Worm (Caenorhabditis elegans): Measurements from ENCODE around the gene mtm-3.

mtm-3 gene

DNA sequence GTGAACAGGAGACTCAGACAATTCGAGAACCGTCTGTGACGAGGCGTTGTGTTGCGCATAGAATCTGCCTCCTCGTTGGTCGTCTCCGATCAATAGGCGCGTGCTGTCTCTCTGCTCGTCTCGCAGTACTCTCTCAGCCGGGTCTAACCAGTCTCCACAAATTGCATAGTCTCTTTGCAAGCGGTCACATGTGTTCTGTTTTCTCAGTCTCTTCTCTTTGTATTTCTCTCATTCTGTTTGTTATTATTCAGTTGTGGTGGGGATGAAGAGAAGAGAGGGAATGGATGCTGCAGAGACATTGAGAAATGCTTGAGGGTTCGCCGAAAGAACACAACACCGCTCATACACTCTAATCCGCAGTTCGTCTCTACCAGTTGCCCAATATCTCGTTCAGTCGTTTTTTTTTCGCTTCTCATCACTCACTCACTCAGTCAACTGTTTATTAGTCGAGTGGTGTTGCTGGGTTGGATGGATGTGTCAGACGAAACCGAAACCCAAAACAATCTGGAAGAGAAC, 1.2 kb upstream of the mtm-3 start (continued):
- no peak for TF ChIP-seq ceh-62 (tag; optimal IDR thresholded peaks at IDR 0.05)
- TF ChIP-seq fos-1 (tag; optimal IDR thresholded peaks at IDR 0.05), result peak; percentile 32
- peak; percentile 65 for TF ChIP-seq vab-7 (GFP tag; IDR thresholded peaks at IDR 0.05)
- peak; percentile 91 for TF ChIP-seq egl-43 (GFP tag; IDR thresholded peaks at IDR 0.05)
- no peak for TF ChIP-seq ztf-11 (tag; optimal IDR thresholded peaks at IDR 0.05)
- TF ChIP-seq F37D6.2 (tag; optimal IDR thresholded peaks at IDR 0.05), result peak; percentile 89
- TF ChIP-seq nhr-42 (GFP tag; IDR thresholded peaks at IDR 0.05), result peak; percentile 90
- no peak for TF ChIP-seq mxl-2 (GFP tag; conservative IDR thresholded peaks at IDR 0.05)
- TF ChIP-seq madf-9 (GFP tag; conservative IDR thresholded peaks at IDR 0.05), result peak; percentile 53; the same call in 1 of the 2 replicates
- TF ChIP-seq tra-1 (GFP tag; IDR thresholded peaks at IDR 0.05), result peak; percentile 91
- peak; percentile 95 for TF ChIP-seq nhr-28 (tag; optimal IDR thresholded peaks at IDR 0.05)
- TF ChIP-seq ceh-28 (tag; optimal IDR thresholded peaks at IDR 0.05), result peak; percentile 90
- 0 out of 2 replicates have a peak, but pooled peaks have one; percentile 12 for TF ChIP-seq lim-7 (GFP tag; IDR thresholded peaks at IDR 0.05)
- peak; percentile 61 for TF ChIP-seq sdz-12 (GFP tag; optimal IDR thresholded peaks at IDR 0.05)
- no peak for TF ChIP-seq ZK546.5 (tag; optimal IDR thresholded peaks at IDR 0.05)
- peak; percentile 81 for TF ChIP-seq lin-13 (GFP tag; optimal IDR thresholded peaks at IDR 0.05)
- TF ChIP-seq pha-4 (GFP tag; IDR thresholded peaks at IDR 0.05), result peak; percentile 88
- TF ChIP-seq pha-4 (tag; optimal IDR thresholded peaks at IDR 0.05), result peak; percentile 14
- TF ChIP-seq ceh-44 (GFP tag; IDR thresholded peaks at IDR 0.05), result no peak
- peak; percentile 71 for TF ChIP-seq lin-38 (GFP tag; IDR thresholded peaks at IDR 0.05)
- peak; percentile 99 to 100 for TF ChIP-seq mdl-1 (tag; optimal IDR thresholded peaks at IDR 0.05)
- TF ChIP-seq spr-1 (tag; optimal IDR thresholded peaks at IDR 0.05), result peak; percentile 86
- TF ChIP-seq hlh-11 (tag; optimal IDR thresholded peaks at IDR 0.05), result peak; percentile 99
- TF ChIP-seq nhr-111 (GFP tag; optimal IDR thresholded peaks at IDR 0.05), result no peak
- TF ChIP-seq daf-8 (GFP tag; IDR thresholded peaks at IDR 0.05), result no peak
- TF ChIP-seq lin-1 (GFP tag; IDR thresholded peaks at IDR 0.05), result peak; percentile 36
- peak; percentile 37 for TF ChIP-seq egl-27 (tag; optimal IDR thresholded peaks at IDR 0.05)
- no peak for TF ChIP-seq zip-11 (GFP tag; IDR thresholded peaks at IDR 0.05)
- TF ChIP-seq mdt-29 (GFP tag; IDR thresholded peaks at IDR 0.05), result peak; percentile 86
- TF ChIP-seq cey-2 (tag; optimal IDR thresholded peaks at IDR 0.05; ENCODE audit: borderline replicate concordance, insufficient read depth), result peak; percentile 70
- peak; percentile 73 for TF ChIP-seq T20F7.1 (GFP tag; optimal IDR thresholded peaks at IDR 0.05)
- TF ChIP-seq ztf-7 (tag; optimal IDR thresholded peaks at IDR 0.05), result peak; percentile 81
- TF ChIP-seq zip-2 (tag; optimal IDR thresholded peaks at IDR 0.05), result peak; percentile 74
- peak; percentile 50 for TF ChIP-seq ces-1 (GFP tag; optimal IDR thresholded peaks at IDR 0.05)
- TF ChIP-seq lir-3 (tag; optimal IDR thresholded peaks at IDR 0.05), result no peak
- peak; percentile 26 for TF ChIP-seq skn-1 (tag; optimal IDR thresholded peaks at IDR 0.05)
- no peak for TF ChIP-seq lin-39 (tag; optimal IDR thresholded peaks at IDR 0.05)
- TF ChIP-seq php-3 (GFP tag; IDR thresholded peaks at IDR 0.05), result peak; percentile 72
- TF ChIP-seq Y5F2A.4 (GFP tag; optimal IDR thresholded peaks at IDR 0.05), result peak; percentile 3
- peak; percentile 64 for TF ChIP-seq duxl-1 (tag; optimal IDR thresholded peaks at IDR 0.05; ENCODE audit: poor library complexity)
- TF ChIP-seq nhr-41 (GFP tag; IDR thresholded peaks at IDR 0.05), result no peak
- TF ChIP-seq Y75B8A.6 (GFP tag; IDR thresholded peaks at IDR 0.05), result no peak
- TF ChIP-seq ceh-20 (GFP tag; IDR thresholded peaks at IDR 0.05), result peak; percentile 89
- no peak for TF ChIP-seq dmd-9 (GFP tag; IDR thresholded peaks at IDR 0.05)
- peak; percentile 30; the same call in 1 of the 2 replicates for TF ChIP-seq D1046.2 (GFP tag; IDR thresholded peaks at IDR 0.05)
- TF ChIP-seq Y105C5A.15 (GFP tag; IDR thresholded peaks at IDR 0.05), result no peak
- peak; percentile 78 for TF ChIP-seq nhr-25 (tag; optimal IDR thresholded peaks at IDR 0.05; ENCODE audit: borderline replicate concordance, insufficient read depth)
- peak; percentile 50 for TF ChIP-seq ceh-32 (tag; optimal IDR thresholded peaks at IDR 0.05; ENCODE audit: poor library complexity)
- peak; percentile 49 for TF ChIP-seq unc-130 (GFP tag; optimal IDR thresholded peaks at IDR 0.05)
- TF ChIP-seq fkh-10 (GFP tag; optimal IDR thresholded peaks at IDR 0.05), result peak; percentile 97
- TF ChIP-seq lin-15B (tag; optimal IDR thresholded peaks at IDR 0.05), result no peak

Measured in whole organism, L4 larva.